Fruit fly (Drosophila melanogaster) whole organism, adult: ENCODE measurements around the gene CG13360.

Source experiments
- CG1620 ChIP-seq: fragments of 200-800 bp; sonication (Bioruptor generic); optimal IDR thresholded peaks from 2 replicates; lab custom pipeline; 2016; ENCODE audit warnings: missing biosample characterization, missing genetic modification characterization
- kay ChIP-seq: fragments of 200-800 bp; sonication (Bioruptor generic); peaks from one replicate; lab custom pipeline; 2016; ENCODE audit warnings: missing biosample characterization, missing genetic modification characterization, borderline replicate concordance
- toe ChIP-seq: fragments of 200-800 bp; sonication (Bioruptor generic); optimal IDR thresholded peaks from 2 replicates; lab custom pipeline; 2016; ENCODE audit warnings: missing biosample characterization, missing genetic modification characterization

- no peak for TF ChIP-seq toe
- no peak for TF ChIP-seq CG1620 (GFP tag; lab: Kevin White, UChicago)
- no peak for TF ChIP-seq kay
Measured at dm6 chrX:762047-762446, 27.8 kb downstream of the CG13360 start.
